Worm (Caenorhabditis elegans) whole organism, young adult: ENCODE results near the gene T26C5.2.

Experiments used
- B0035.1 ChIP-seq: sonication (generic microtip); optimal IDR thresholded peaks from 2 replicates; lab custom pipeline; 2016; ENCODE audit warnings: missing genetic modification characterization, mild to moderate bottlenecking, missing compliant biosample characterization, missing genotype, missing genetic modification reagents
- B0261.1 ChIP-seq: sonication (generic microtip); optimal IDR thresholded peaks from 2 replicates; lab custom pipeline; 2016; ENCODE audit warnings: mild to moderate bottlenecking, missing genetic modification characterization, moderate library complexity, missing compliant biosample characterization
- C06A6.2 ChIP-seq: fragments of 200-800 bp; sonication (Bioruptor generic); conservative IDR thresholded peaks from 2 replicates; pipeline ENCODE4 v1.3.6; 2022; ENCODE audit warnings: missing genetic modification characterization, missing compliant biosample characterization
- F22D6.2 ChIP-seq: sonication (generic microtip); optimal IDR thresholded peaks from 2 replicates; lab custom pipeline; 2016; ENCODE audit warnings: mild to moderate bottlenecking, missing genetic modification characterization, missing compliant biosample characterization
- F49E8.2 ChIP-seq: sonication (generic microtip); optimal IDR thresholded peaks from 3 replicates; lab custom pipeline; 2017; ENCODE audit warnings: missing genetic modification characterization, mild to moderate bottlenecking, missing compliant biosample characterization, antibody characterized with exemption, moderate library complexity; ENCODE audit not compliant: insufficient read depth
- F55B11.4 ChIP-seq: sonication (generic microtip); optimal IDR thresholded peaks from 2 replicates; lab custom pipeline; 2016; ENCODE audit warnings: missing compliant biosample characterization, missing genetic modification characterization, borderline replicate concordance; ENCODE audit not compliant: insufficient read depth
- K12H6.12 ChIP-seq: fragments of 200-800 bp; sonication (Bioruptor generic); optimal IDR thresholded peaks from 2 replicates; lab custom pipeline; 2018; ENCODE audit warnings: mild to moderate bottlenecking, missing genetic modification characterization, missing compliant biosample characterization
- Y53G8AR.9 ChIP-seq: fragments of 200-800 bp; sonication (Bioruptor generic); conservative IDR thresholded peaks from 2 replicates; pipeline ENCODE4 v1.3.6; 2022; ENCODE audit warnings: missing genetic modification reagents, missing genetic modification characterization, missing compliant biosample characterization
- Y79H2A.3 ChIP-seq: fragments of 200-800 bp; sonication (Bioruptor generic); conservative IDR thresholded peaks from 2 replicates; pipeline ENCODE4 v1.3.6; 2022; ENCODE audit warnings: missing genetic modification reagents, missing genetic modification characterization, missing compliant biosample characterization
- Y95B8A.8 ChIP-seq: fragments of 200-800 bp; sonication (Bioruptor generic); IDR thresholded peaks from 2 replicates; pipeline ENCODE4 v1.3.6; 2022; ENCODE audit warnings: missing genetic modification reagents, missing genetic modification characterization, missing compliant biosample characterization
- ama-1 ChIP-seq, 3 experiments: fragments of 150-350 bp in 1 of 3; sonication (generic microtip) in 2 of 3; optimal IDR thresholded peaks; 2 replicates each; lab custom pipeline; 2014 to 2018; ENCODE audit warnings: missing biosample characterization in 2 of 3, missing genetic modification characterization in 2 of 3, missing genetic modification reagents in 2 of 3
- attf-3 ChIP-seq: fragments of 200-800 bp; sonication (Bioruptor generic); conservative IDR thresholded peaks from 2 replicates; pipeline ENCODE4 v1.3.6; 2022; ENCODE audit warnings: missing genetic modification reagents, missing genetic modification characterization, missing compliant biosample characterization
- attf-5 ChIP-seq: fragments of 200-800 bp; sonication (Bioruptor generic); optimal IDR thresholded peaks from 2 replicates; lab custom pipeline; 2018; ENCODE audit warnings: mild to moderate bottlenecking, missing genetic modification characterization, missing compliant biosample characterization
- bed-1 ChIP-seq: fragments of 200-800 bp; sonication (Bioruptor generic); IDR thresholded peaks from 2 replicates; pipeline ENCODE4 v1.3.6; 2022; ENCODE audit warnings: missing genetic modification reagents, missing genetic modification characterization, missing compliant biosample characterization
- bed-2 ChIP-seq: fragments of 200-800 bp; sonication (Bioruptor generic); IDR thresholded peaks from 2 replicates; pipeline ENCODE4 v1.3.6; 2022; ENCODE audit warnings: missing genetic modification reagents, missing genetic modification characterization, missing compliant biosample characterization
- ceh-58 ChIP-seq: fragments of 200-800 bp; sonication (Bioruptor generic); IDR thresholded peaks from 2 replicates; pipeline ENCODE4 v1.3.6; 2022; ENCODE audit warnings: missing genetic modification characterization, missing compliant biosample characterization
- ceh-91 ChIP-seq: fragments of 200-800 bp; sonication (Bioruptor generic); IDR thresholded peaks from 2 replicates; pipeline ENCODE4 v1.3.6; 2022; ENCODE audit warnings: missing genetic modification reagents, missing genetic modification characterization, missing compliant biosample characterization
- chd-7 ChIP-seq: sonication (generic microtip); optimal IDR thresholded peaks from 2 replicates; lab custom pipeline; 2016; ENCODE audit warnings: mild to moderate bottlenecking, missing genetic modification characterization, moderate library complexity, missing compliant biosample characterization
- dox-1 ChIP-seq: fragments of 200-800 bp; sonication (Bioruptor generic); IDR thresholded peaks from 2 replicates; pipeline ENCODE4 v1.3.6; 2022; ENCODE audit warnings: missing genetic modification reagents, missing genetic modification characterization, missing compliant biosample characterization
- dpff-1 ChIP-seq: sonication (generic microtip); optimal IDR thresholded peaks from 2 replicates; lab custom pipeline; 2017; ENCODE audit warnings: mild to moderate bottlenecking, missing genetic modification characterization, missing compliant biosample characterization
- egrh-3 ChIP-seq: fragments of 200-800 bp; sonication (Bioruptor generic); IDR thresholded peaks from 2 replicates; pipeline ENCODE4 v1.3.6; 2022; ENCODE audit warnings: missing genetic modification reagents, missing genetic modification characterization, missing compliant biosample characterization
- ets-4 ChIP-seq: fragments of 200-800 bp; sonication (Bioruptor generic); optimal IDR thresholded peaks from 2 replicates; lab custom pipeline; 2018; ENCODE audit warnings: mild to moderate bottlenecking, missing genetic modification characterization, missing compliant biosample characterization
- gei-17 ChIP-seq: fragments of 200-800 bp; sonication (Bioruptor generic); optimal IDR thresholded peaks from 2 replicates; lab custom pipeline; 2018; ENCODE audit warnings: mild to moderate bottlenecking, missing genetic modification characterization, missing compliant biosample characterization
- him-1 ChIP-seq: sonication (generic microtip); optimal IDR thresholded peaks from 2 replicates; lab custom pipeline; 2016; ENCODE audit warnings: missing genotype, missing genetic modification reagents, missing genetic modification characterization, missing compliant biosample characterization
- hlh-12 ChIP-seq: sonication (generic microtip); optimal IDR thresholded peaks from 2 replicates; lab custom pipeline; 2016; ENCODE audit warnings: missing genetic modification characterization, missing compliant biosample characterization
- hlh-26 ChIP-seq: fragments of 200-800 bp; sonication (Bioruptor generic); conservative IDR thresholded peaks from 2 replicates; pipeline ENCODE4 v1.3.6; 2022; ENCODE audit warnings: missing genetic modification reagents, missing genetic modification characterization, missing compliant biosample characterization
- let-526 ChIP-seq: fragments of 200-800 bp; sonication (Bioruptor generic); IDR thresholded peaks from 2 replicates; pipeline ENCODE4 v1.3.6; 2022; ENCODE audit warnings: missing genetic modification reagents, missing genetic modification characterization, missing compliant biosample characterization
- lin-40 ChIP-seq: sonication (generic microtip); optimal IDR thresholded peaks from 2 replicates; lab custom pipeline; 2016; ENCODE audit warnings: missing genetic modification characterization, mild to moderate bottlenecking, missing compliant biosample characterization, missing genotype, missing genetic modification reagents
- lin-54 ChIP-seq: fragments of 200-800 bp; sonication (Bioruptor generic); optimal IDR thresholded peaks from 2 replicates; lab custom pipeline; 2018; ENCODE audit warnings: mild to moderate bottlenecking, missing genetic modification characterization, missing compliant biosample characterization
- lir-1 ChIP-seq: fragments of 200-800 bp; sonication (Bioruptor generic); conservative IDR thresholded peaks from 2 replicates; pipeline ENCODE4 v1.3.6; 2022; ENCODE audit warnings: missing genetic modification reagents, missing genetic modification characterization, missing compliant biosample characterization
- lsy-27 ChIP-seq: sonication (generic microtip); optimal IDR thresholded peaks from 2 replicates; lab custom pipeline; 2017; ENCODE audit warnings: missing genetic modification characterization, mild to moderate bottlenecking, missing compliant biosample characterization, antibody characterized with exemption, missing genotype, borderline replicate concordance; ENCODE audit not compliant: insufficient read depth
- madf-10 ChIP-seq: sonication (generic microtip); optimal IDR thresholded peaks from 2 replicates; lab custom pipeline; 2016; ENCODE audit warnings: mild to moderate bottlenecking, missing genetic modification characterization, missing compliant biosample characterization
- madf-3 ChIP-seq: fragments of 200-800 bp; sonication (Bioruptor generic); IDR thresholded peaks from 2 replicates; pipeline ENCODE4 v1.3.6; 2022; ENCODE audit warnings: missing genetic modification reagents, missing genetic modification characterization, missing compliant biosample characterization
- madf-6 ChIP-seq: fragments of 200-800 bp; sonication (Bioruptor generic); IDR thresholded peaks from 2 replicates; pipeline ENCODE4 v1.3.6; 2022; ENCODE audit warnings: missing genetic modification reagents, missing genetic modification characterization, missing compliant biosample characterization
- madf-8 ChIP-seq: fragments of 200-800 bp; sonication (Bioruptor generic); conservative IDR thresholded peaks from 2 replicates; pipeline ENCODE4 v1.3.6; 2022; ENCODE audit warnings: missing genetic modification reagents, missing genetic modification characterization, missing compliant biosample characterization
- nfya-1 ChIP-seq: sonication (generic microtip); optimal IDR thresholded peaks from 2 replicates; lab custom pipeline; 2017; ENCODE audit warnings: antibody characterized with exemption, missing compliant biosample characterization, missing genetic modification characterization, borderline replicate concordance; ENCODE audit not compliant: insufficient read depth
- nfya-2 ChIP-seq: fragments of 200-800 bp; sonication (Bioruptor generic); IDR thresholded peaks from 2 replicates; pipeline ENCODE4 v1.3.6; 2022; ENCODE audit warnings: missing genetic modification reagents, missing genetic modification characterization, missing compliant biosample characterization
- nhr-80 ChIP-seq: sonication (generic microtip); optimal IDR thresholded peaks from 2 replicates; lab custom pipeline; 2016; ENCODE audit warnings: missing genetic modification characterization, missing compliant biosample characterization
- pbrm-1 ChIP-seq: fragments of 200-800 bp; sonication (Bioruptor generic); IDR thresholded peaks from 2 replicates; pipeline ENCODE4 v1.3.6; 2022; ENCODE audit warnings: missing genetic modification reagents, missing genetic modification characterization, missing compliant biosample characterization
- sea-2 ChIP-seq: fragments of 200-800 bp; sonication (Bioruptor generic); IDR thresholded peaks from 2 replicates; pipeline ENCODE4 v1.3.6; 2022; ENCODE audit warnings: missing genetic modification characterization, missing compliant biosample characterization
- snpc-1.3 ChIP-seq: sonication (generic microtip); optimal IDR thresholded peaks from 2 replicates; lab custom pipeline; 2017; ENCODE audit warnings: missing genetic modification characterization, mild to moderate bottlenecking, missing compliant biosample characterization, antibody characterized with exemption, moderate library complexity, missing genotype, missing genetic modification reagents; ENCODE audit not compliant: insufficient read depth
- somi-1 ChIP-seq: fragments of 200-800 bp; sonication (Bioruptor generic); optimal IDR thresholded peaks from 2 replicates; lab custom pipeline; 2018; ENCODE audit warnings: mild to moderate bottlenecking, missing genetic modification characterization, missing compliant biosample characterization
- unc-130 ChIP-seq: sonication (generic microtip); optimal IDR thresholded peaks from 2 replicates; lab custom pipeline; 2016; ENCODE audit warnings: missing genetic modification reagents, missing genetic modification characterization, missing compliant biosample characterization
- unc-62 ChIP-seq: fragments of 150-350 bp; optimal IDR thresholded peaks from 2 replicates; lab custom pipeline; 2014; ENCODE audit warnings: missing biosample characterization, missing genetic modification reagents, missing genetic modification characterization
- zfh-2 ChIP-seq: fragments of 200-800 bp; sonication (Bioruptor generic); conservative IDR thresholded peaks from 2 replicates; pipeline ENCODE4 v1.3.6; 2022; ENCODE audit warnings: missing genetic modification reagents, missing genetic modification characterization, missing compliant biosample characterization
- ztf-22 ChIP-seq: fragments of 200-800 bp; sonication (Bioruptor generic); optimal IDR thresholded peaks from 2 replicates; lab custom pipeline; 2018; ENCODE audit warnings: mild to moderate bottlenecking, missing genetic modification characterization, moderate library complexity, missing compliant biosample characterization
- ztf-25 ChIP-seq: fragments of 200-800 bp; sonication (Bioruptor generic); IDR thresholded peaks from 2 replicates; pipeline ENCODE4 v1.3.6; 2022; ENCODE audit warnings: missing genetic modification reagents, missing genetic modification characterization, missing compliant biosample characterization
- ztf-28 ChIP-seq: fragments of 200-800 bp; sonication (Bioruptor generic); IDR thresholded peaks from 2 replicates; pipeline ENCODE4 v1.3.6; 2022; ENCODE audit warnings: missing genetic modification reagents, missing genetic modification characterization, missing compliant biosample characterization

T26C5.2 gene

ce11 chrII:9211684-9212083 lies 21.3 kb upstream of the T26C5.2 start (continued):
- TF ChIP-seq madf-3 (GFP tag; lab: Robert Waterston, UW) (no peak), let-526 (GFP tag; lab: Robert Waterston, UW) (no peak), chd-7 (tag; lab: Kevin White, UChicago) (no peak), lin-54 (peak; percentile 75), nfya-2 (GFP tag; lab: Robert Waterston, UW) (no peak), bed-2 (GFP tag; lab: Robert Waterston, UW) (no peak), ceh-91 (GFP tag; lab: Robert Waterston, UW) (no peak), attf-5 (GFP tag; lab: Kevin White, UChicago) (no peak), dpff-1 (tag; lab: Kevin White, UChicago) (no peak), zfh-2 (GFP tag; lab: Robert Waterston, UW) (no peak), ztf-22 (GFP tag; lab: Kevin White, UChicago) (no peak), nhr-80 (peak; percentile 28), ztf-28 (GFP tag; lab: Robert Waterston, UW) (0 out of 2 replicates have a peak, but pooled peaks have one; percentile 12), ceh-58 (GFP tag; lab: Robert Waterston, UW) (no peak), madf-6 (peak; percentile 86), nfya-1 (tag; lab: Kevin White, UChicago) (no peak), ets-4 (GFP tag; lab: Kevin White, UChicago) (no peak), gei-17 (GFP tag; lab: Kevin White, UChicago) (no peak), B0261.1 (tag; lab: Kevin White, UChicago) (peak; percentile 82), hlh-12 (tag; lab: Kevin White, UChicago) (no peak), somi-1 (GFP tag; lab: Kevin White, UChicago) (no peak), Y79H2A.3 (GFP tag; lab: Robert Waterston, UW) (no peak), lsy-27 (tag; lab: Kevin White, UChicago) (no peak), unc-62 (GFP tag; lab: Kevin White, UChicago) (no peak), attf-3 (GFP tag; lab: Robert Waterston, UW) (peak; percentile 62), dox-1 (GFP tag; lab: Robert Waterston, UW) (peak; percentile 79), bed-1 (no peak), ztf-25 (GFP tag; lab: Robert Waterston, UW) (0 out of 2 replicates have a peak, but pooled peaks have one; percentile 43), F55B11.4 (tag; lab: Kevin White, UChicago) (no peak), K12H6.12 (no peak), madf-8 (GFP tag; lab: Robert Waterston, UW) (no peak; the same call in 1 of the 2 replicates), pbrm-1 (GFP tag; lab: Robert Waterston, UW) (0 out of 2 replicates have a peak, but pooled peaks have one; percentile 35), lir-1 (GFP tag; lab: Robert Waterston, UW) (no peak), egrh-3 (no peak), Y53G8AR.9 (GFP tag; lab: Robert Waterston, UW) (no peak), Y95B8A.8 (no peak), snpc-1.3 (tag; lab: Kevin White, UChicago) (peak; percentile 82), lin-40 (tag; lab: Kevin White, UChicago) (no peak), ama-1 (optimal IDR thresholded peaks at IDR 0.05; lab: Kevin White, UChicago) (no peak), ama-1 (GFP tag; optimal IDR thresholded peaks at IDR 0.05; lab: Kevin White, UChicago) (no peak), C06A6.2 (GFP tag; lab: Robert Waterston, UW) (no peak), madf-10 (tag; lab: Kevin White, UChicago) (peak; percentile 26), F22D6.2 (tag; lab: Kevin White, UChicago) (no peak), unc-130 (GFP tag; lab: Kevin White, UChicago) (no peak), B0035.1 (no peak), him-1 (tag; lab: Kevin White, UChicago) (peak; percentile 81), sea-2 (no peak), hlh-26 (no peak), F49E8.2 (tag; lab: Kevin White, UChicago) (peak; percentile 46)
